Fruit fly (Drosophila melanogaster) whole organism, embryonic: ENCODE measurements around the gene SclB.

Experiments
- Ada2b ChIP-seq: fragments of 200-800 bp; sonication (Bioruptor generic); IDR thresholded peaks from 2 replicates; pipeline ENCODE4 v1.3.6; 2022; ENCODE audit warnings: missing biosample characterization, missing genetic modification characterization
- Atf6 ChIP-seq: fragments of 200-800 bp; sonication (Bioruptor generic); IDR thresholded peaks from 2 replicates; pipeline ENCODE4 v1.3.6; 2022; ENCODE audit warnings: missing biosample characterization, missing genetic modification characterization
- B-H2 ChIP-seq: fragments of 200-800 bp; sonication (Bioruptor generic); optimal IDR thresholded peaks from 2 replicates; lab custom pipeline; 2018; ENCODE audit warnings: missing biosample characterization, mild to moderate bottlenecking, missing genetic modification characterization
- BEAF-32 ChIP-seq: fragments of 200-800 bp; sonication (Bioruptor generic); optimal IDR thresholded peaks from 3 replicates; lab custom pipeline; 2017; ENCODE audit warnings: missing biosample characterization, missing genetic modification characterization, mild to moderate bottlenecking, moderate library complexity, missing genetic modification reagents
- CG10979 ChIP-seq: fragments of 200-800 bp; sonication (Bioruptor generic); optimal IDR thresholded peaks from 2 replicates; lab custom pipeline; 2018; ENCODE audit warnings: missing biosample characterization, mild to moderate bottlenecking, missing genetic modification characterization, moderate library complexity
- CG11093 ChIP-seq: fragments of 200-800 bp; sonication (Bioruptor generic); IDR thresholded peaks from 3 replicates; pipeline ENCODE4 v1.3.6; 2022; ENCODE audit warnings: missing biosample characterization, missing genetic modification characterization
- CG11504 ChIP-seq: fragments of 200-800 bp; sonication (Bioruptor generic); optimal IDR thresholded peaks from 3 replicates; lab custom pipeline; 2019; ENCODE audit warnings: missing biosample characterization, mild to moderate bottlenecking, missing genetic modification characterization, moderate library complexity
- CG12155 ChIP-seq: fragments of 200-800 bp; sonication (Bioruptor generic); optimal IDR thresholded peaks from 3 replicates; lab custom pipeline; 2016; ENCODE audit warnings: missing biosample characterization, missing genetic modification characterization
- CG13296 ChIP-seq: fragments of 200-800 bp; sonication (Bioruptor generic); optimal IDR thresholded peaks from 3 replicates; lab custom pipeline; 2018; ENCODE audit warnings: missing biosample characterization, mild to moderate bottlenecking, missing genetic modification characterization
- CG15696 ChIP-seq: fragments of 200-800 bp; sonication (Bioruptor generic); optimal IDR thresholded peaks from 2 replicates; lab custom pipeline; 2019; ENCODE audit warnings: missing biosample characterization, mild to moderate bottlenecking, missing genetic modification characterization, moderate library complexity
- CG1647 ChIP-seq: fragments of 200-800 bp; sonication (Bioruptor generic); optimal IDR thresholded peaks from 3 replicates; lab custom pipeline; 2016; ENCODE audit warnings: missing biosample characterization, missing genetic modification characterization
- CG17186 ChIP-seq: fragments of 200-800 bp; sonication (Bioruptor generic); optimal IDR thresholded peaks from 3 replicates; lab custom pipeline; 2017; ENCODE audit warnings: missing biosample characterization, missing genetic modification reagents, missing genetic modification characterization
- CG17612 ChIP-seq: fragments of 200-800 bp; sonication (Bioruptor generic); IDR thresholded peaks from 2 replicates; pipeline ENCODE4 v1.3.6; 2022; ENCODE audit warnings: missing biosample characterization, missing genetic modification characterization
- CG17802 ChIP-seq: fragments of 200-800 bp; sonication (Bioruptor generic); optimal IDR thresholded peaks from 2 replicates; lab custom pipeline; 2018; ENCODE audit warnings: missing biosample characterization, mild to moderate bottlenecking, missing genetic modification characterization, moderate library complexity
- CG2120 ChIP-seq: fragments of 200-800 bp; sonication (Bioruptor generic); optimal IDR thresholded peaks from 3 replicates; lab custom pipeline; 2016; ENCODE audit warnings: missing biosample characterization, missing genetic modification characterization
- CG3281 ChIP-seq: fragments of 200-800 bp; sonication (Bioruptor generic); optimal IDR thresholded peaks from 3 replicates; lab custom pipeline; 2017; ENCODE audit warnings: missing biosample characterization, mild to moderate bottlenecking, missing genetic modification characterization
- CG43689 ChIP-seq: fragments of 200-800 bp; sonication (Bioruptor generic); IDR thresholded peaks from 2 replicates; pipeline ENCODE4 v1.3.6; 2022; ENCODE audit warnings: missing biosample characterization, missing genetic modification characterization
- CG4424 ChIP-seq: fragments of 200-800 bp; sonication (Bioruptor generic); optimal IDR thresholded peaks from 3 replicates; lab custom pipeline; 2016; ENCODE audit warnings: missing biosample characterization, missing genetic modification characterization
- CG4707 ChIP-seq: fragments of 200-800 bp; sonication (Bioruptor generic); optimal IDR thresholded peaks from 2 replicates; lab custom pipeline; 2018; ENCODE audit warnings: missing biosample characterization, mild to moderate bottlenecking, missing genetic modification characterization, moderate library complexity
- CG5245 ChIP-seq: fragments of 200-800 bp; sonication (Bioruptor generic); optimal IDR thresholded peaks from 3 replicates; lab custom pipeline; 2016; ENCODE audit warnings: missing biosample characterization, missing genetic modification characterization
- CG6175 ChIP-seq: fragments of 200-800 bp; sonication (Bioruptor generic); IDR thresholded peaks from 3 replicates; pipeline ENCODE4 v1.3.6; 2022; ENCODE audit warnings: missing biosample characterization, missing genetic modification characterization
- CG7987 ChIP-seq: fragments of 200-800 bp; sonication (Bioruptor generic); optimal IDR thresholded peaks from 2 replicates; lab custom pipeline; 2018; ENCODE audit warnings: missing biosample characterization, mild to moderate bottlenecking, missing genetic modification characterization, moderate library complexity
- CG8359 ChIP-seq: fragments of 200-800 bp; sonication (Bioruptor generic); optimal IDR thresholded peaks from 2 replicates; lab custom pipeline; 2017; ENCODE audit warnings: missing biosample characterization, mild to moderate bottlenecking, missing genetic modification characterization, borderline replicate concordance
- CG8478 ChIP-seq: fragments of >200 bp; optimal IDR thresholded peaks from 2 replicates; lab custom pipeline; 2018
- CTCF ChIP-seq: fragments of 200-800 bp; sonication (Bioruptor generic); optimal IDR thresholded peaks from 2 replicates; lab custom pipeline; 2017; ENCODE audit warnings: missing biosample characterization, mild to moderate bottlenecking, missing genetic modification characterization, moderate library complexity
- ERR ChIP-seq: fragments of 200-800 bp; sonication (Bioruptor generic); optimal IDR thresholded peaks from 2 replicates; lab custom pipeline; 2016; ENCODE audit warnings: missing biosample characterization, missing genetic modification characterization
- Eip74EF ChIP-seq, 2 experiments: fragments of 200-800 bp in 1 of 2; fragments of >200 bp in 1 of 2; sonication (Bioruptor generic) in 1 of 2; optimal IDR thresholded peaks; 2 replicates each; lab custom pipeline; 2017 to 2019; ENCODE audit warnings: missing biosample characterization in 2 of 2, missing genetic modification characterization in 2 of 2, mild to moderate bottlenecking in 1 of 2, moderate library complexity in 1 of 2
- Gsc ChIP-seq: fragments of 200-800 bp; sonication (Bioruptor generic); IDR thresholded peaks from 2 replicates; pipeline ENCODE4 v1.3.6; 2022; ENCODE audit warnings: missing biosample characterization, missing genetic modification characterization
- HLH3B ChIP-seq: fragments of 200-800 bp; sonication (Bioruptor generic); IDR thresholded peaks from 2 replicates; pipeline ENCODE4 v1.3.6; 2022; ENCODE audit warnings: missing biosample characterization, missing genetic modification characterization
- MBD-R2 ChIP-seq: fragments of 200-800 bp; sonication (Bioruptor generic); IDR thresholded peaks from 2 replicates; pipeline ENCODE4 v1.3.6; 2022; ENCODE audit warnings: missing biosample characterization, missing genetic modification characterization
- Max ChIP-seq: fragments of 200-800 bp; sonication (Bioruptor generic); optimal IDR thresholded peaks from 2 replicates; lab custom pipeline; 2016; ENCODE audit warnings: missing biosample characterization, mild to moderate bottlenecking, missing genetic modification characterization
- Neu2 ChIP-seq: fragments of 200-800 bp; sonication (Bioruptor generic); optimal IDR thresholded peaks from 3 replicates; lab custom pipeline; 2016; ENCODE audit warnings: missing biosample characterization, missing genetic modification characterization, borderline replicate concordance
- Nf-YC ChIP-seq: fragments of 200-800 bp; optimal IDR thresholded peaks from 3 replicates; lab custom pipeline; 2019; ENCODE audit warnings: missing biosample characterization, mild to moderate bottlenecking, missing genetic modification characterization, moderate library complexity
- Poxn ChIP-seq: fragments of 200-800 bp; sonication (Bioruptor generic); IDR thresholded peaks from 2 replicates; pipeline ENCODE4 v1.3.6; 2022; ENCODE audit warnings: missing biosample characterization, missing genetic modification characterization
- Sry-δ ChIP-seq: fragments of 200-800 bp; sonication (Bioruptor generic); optimal IDR thresholded peaks from 2 replicates; lab custom pipeline; 2016; ENCODE audit warnings: missing biosample characterization, missing genetic modification characterization
- Taf1 ChIP-seq: fragments of 200-800 bp; sonication (Bioruptor generic); IDR thresholded peaks from 2 replicates; pipeline ENCODE4 v1.3.6; 2022; ENCODE audit warnings: missing biosample characterization, missing genetic modification characterization
- chif ChIP-seq, 2 experiments: fragments of 200-800 bp; sonication (Bioruptor generic); optimal IDR thresholded peaks; 3 replicates each; lab custom pipeline; 2016; ENCODE audit warnings: missing biosample characterization in 2 of 2, missing genetic modification characterization in 2 of 2
- ftz-f1 ChIP-seq: fragments of 200-800 bp; sonication (Bioruptor generic); optimal IDR thresholded peaks from 2 replicates; lab custom pipeline; 2016; ENCODE audit warnings: missing biosample characterization, missing genetic modification characterization
- her ChIP-seq: fragments of 200-800 bp; sonication (Bioruptor generic); optimal IDR thresholded peaks from 2 replicates; lab custom pipeline; 2016; ENCODE audit warnings: missing biosample characterization, missing genetic modification characterization
- hth ChIP-seq: fragments of >200 bp; optimal IDR thresholded peaks from 2 replicates; lab custom pipeline; 2017; ENCODE audit warnings: inconsistent platforms
- org-1 ChIP-seq: fragments of 200-800 bp; sonication (Bioruptor generic); optimal IDR thresholded peaks from 2 replicates; lab custom pipeline; 2017; ENCODE audit warnings: missing biosample characterization, missing genetic modification characterization
- phol ChIP-seq: fragments of 200-800 bp; sonication (Bioruptor generic); optimal IDR thresholded peaks from 3 replicates; lab custom pipeline; 2018; ENCODE audit warnings: missing biosample characterization, mild to moderate bottlenecking, missing genetic modification characterization, moderate library complexity
- prd ChIP-seq, 3 experiments: fragments of >200 bp in 2 of 3; fragments of 200-800 bp in 1 of 3; sonication (Bioruptor generic) in 1 of 3; optimal IDR thresholded peaks in 2 of 3; IDR thresholded peaks in 1 of 3; 2 replicates in 2 of 3; 3 replicates in 1 of 3; pipeline versions ENCODE4 v1.3.6 to Lab custom; 2017 to 2022; ENCODE audit warnings: missing biosample characterization in 1 of 3, missing genetic modification characterization in 1 of 3
- pros ChIP-seq: fragments of 200-800 bp; sonication (Bioruptor generic); optimal IDR thresholded peaks from 3 replicates; lab custom pipeline; 2019; ENCODE audit warnings: missing biosample characterization, mild to moderate bottlenecking, missing genetic modification characterization, moderate library complexity
- sna ChIP-seq: fragments of 200-800 bp; sonication (Bioruptor generic); IDR thresholded peaks from 2 replicates; pipeline ENCODE4 v1.3.6; 2022; ENCODE audit warnings: missing biosample characterization, missing genetic modification characterization; ENCODE audit not compliant: partially characterized antibody
- sqz ChIP-seq: fragments of 200-800 bp; sonication (Bioruptor generic); optimal IDR thresholded peaks from 3 replicates; lab custom pipeline; 2018; ENCODE audit warnings: missing biosample characterization, mild to moderate bottlenecking, missing genetic modification characterization
- tgo ChIP-seq: fragments of 200-800 bp; sonication (Bioruptor generic); IDR thresholded peaks from 3 replicates; pipeline ENCODE4 v1.3.6; 2022; ENCODE audit warnings: missing biosample characterization, missing genetic modification characterization
- tll ChIP-seq, 2 experiments: fragments of 200-800 bp in 1 of 2; fragments of >200 bp in 1 of 2; sonication (Bioruptor generic) in 1 of 2; optimal IDR thresholded peaks; 2 replicates each; lab custom pipeline; 2017 to 2019; ENCODE audit warnings: missing biosample characterization in 2 of 2, missing genetic modification characterization in 2 of 2, mild to moderate bottlenecking in 1 of 2, moderate library complexity in 1 of 2
- tna ChIP-seq: fragments of 200-800 bp; sonication (Bioruptor generic); IDR thresholded peaks from 2 replicates; pipeline ENCODE4 v1.3.6; 2022; ENCODE audit warnings: missing biosample characterization, missing genetic modification characterization; ENCODE audit not compliant: partially characterized antibody

Gene SclB

dm6 chr2L:16887660-16888573 lies 50.1 kb downstream of the SclB start, which contains the start of the genes osi and tweek (continued):
- TF ChIP-seq HLH3B (GFP tag; lab: Robert Waterston, UW) (no peak), Max (GFP tag; lab: Kevin White, UChicago) (peak; percentile 46), CG10979 (tag; lab: Kevin White, UChicago) (peak; percentile 8), CG15696 (tag; lab: Kevin White, UChicago) (peak; percentile 40), CG1647 (GFP tag; lab: Kevin White, UChicago) (peak; percentile 10), CG7987 (GFP tag; lab: Kevin White, UChicago) (no peak), Nf-YC (tag; lab: Kevin White, UChicago) (no peak), tll (GFP tag; optimal IDR thresholded peaks at IDR 0.05; lab: Kevin White, UChicago) (peak in 1 of 2 experiments; percentile 62), chif (GFP tag; optimal IDR thresholded peaks at IDR 0.05; lab: Kevin White, UChicago) (peak; percentile 11 to 43), CG12155 (peak; percentile 76), CG17802 (tag; lab: Kevin White, UChicago) (no peak), CG13296 (no peak), ftz-f1 (GFP tag; lab: Kevin White, UChicago) (no peak), Atf6 (GFP tag; lab: Robert Waterston, UW) (no peak), Eip74EF (GFP tag; optimal IDR thresholded peaks at IDR 0.05; lab: Kevin White, UChicago) (no peak), Ada2b (GFP tag; lab: Robert Waterston, UW) (0 out of 2 replicates have a peak, but pooled peaks have one; percentile 16), her (GFP tag; lab: Kevin White, UChicago) (peak; percentile 25), CG43689 (GFP tag; lab: Robert Waterston, UW) (no peak; the same call in 1 of the 2 replicates), CG11504 (tag; lab: Kevin White, UChicago) (no peak), sqz (GFP tag; lab: Kevin White, UChicago) (no peak), CG8478 (no peak), CG5245 (GFP tag; lab: Kevin White, UChicago) (no peak), org-1 (GFP tag; lab: Kevin White, UChicago) (no peak), tgo (GFP tag; lab: Robert Waterston, UW) (peak; percentile 46; the same call in 1 of the 3 replicates), MBD-R2 (GFP tag; lab: Robert Waterston, UW) (peak; percentile 75), CG2120 (GFP tag; lab: Kevin White, UChicago) (peak; percentile 83), CG4707 (GFP tag; lab: Kevin White, UChicago) (no peak), CTCF (GFP tag; lab: Kevin White, UChicago) (no peak), Neu2 (GFP tag; lab: Kevin White, UChicago) (no peak), pros (GFP tag; lab: Kevin White, UChicago) (no peak), CG17186 (GFP tag; lab: Kevin White, UChicago) (no peak), BEAF-32 (peak; percentile 94), CG17612 (GFP tag; lab: Robert Waterston, UW) (no peak), CG3281 (GFP tag; lab: Kevin White, UChicago) (no peak), sna (GFP tag; lab: Robert Waterston, UW) (peak; percentile 82), tna (peak; percentile 66), CG11093 (no peak), Poxn (GFP tag; lab: Robert Waterston, UW) (peak; percentile 67), ERR (GFP tag; lab: Kevin White, UChicago) (no peak), CG4424 (GFP tag; lab: Kevin White, UChicago) (peak; percentile 53), Taf1 (GFP tag; lab: Robert Waterston, UW) (no peak), phol (tag; lab: Kevin White, UChicago) (peak; percentile 72), hth (no peak), Gsc (GFP tag; lab: Robert Waterston, UW) (no peak), prd (optimal IDR thresholded peaks at IDR 0.05; lab: Kevin White, UChicago) (no peak), prd (GFP tag; IDR thresholded peaks at IDR 0.05; lab: Robert Waterston, UW) (peak; percentile 44; the same call in 2 of the 3 replicates), CG6175 (GFP tag; lab: Robert Waterston, UW) (no peak), B-H2 (peak; percentile 28), Sry-δ (GFP tag; lab: Kevin White, UChicago) (peak; percentile 94), CG8359 (GFP tag; lab: Kevin White, UChicago) (no peak)
